Worm (Caenorhabditis elegans): Measurements from ENCODE around the gene F34H10.3.

ce11 chrX:9679427-9679826, 44.6 kb upstream of the F34H10.3 start:
- TF ChIP-seq snpc-4 (tag; optimal IDR thresholded peaks at IDR 0.05) (no peak), nhr-11 (tag; optimal IDR thresholded peaks at IDR 0.05) (no peak)

All from whole organism, L2 larva.